Fruit fly (Drosophila melanogaster) whole organism, embryonic: ENCODE data around the gene amn.

Source experiments
- Atf6 ChIP-seq: fragments of 200-800 bp; sonication (Bioruptor generic); IDR thresholded peaks from 2 replicates; pipeline ENCODE4 v1.3.6; 2022; ENCODE audit warnings: missing biosample characterization, missing genetic modification characterization
- CG10366 ChIP-seq: fragments of 200-800 bp; sonication (Bioruptor generic); IDR thresholded peaks from 2 replicates; pipeline ENCODE4 v1.3.6; 2022; ENCODE audit warnings: missing biosample characterization, missing genetic modification characterization
- CG11093 ChIP-seq: fragments of 200-800 bp; sonication (Bioruptor generic); IDR thresholded peaks from 3 replicates; pipeline ENCODE4 v1.3.6; 2022; ENCODE audit warnings: missing biosample characterization, missing genetic modification characterization
- CG11398 ChIP-seq: fragments of 200-800 bp; sonication (Bioruptor generic); optimal IDR thresholded peaks from 2 replicates; lab custom pipeline; 2016; ENCODE audit warnings: missing biosample characterization, missing genetic modification characterization
- CG12219 ChIP-seq: fragments of 200-800 bp; sonication (Bioruptor generic); optimal IDR thresholded peaks from 3 replicates; lab custom pipeline; 2018; ENCODE audit warnings: missing biosample characterization, mild to moderate bottlenecking, missing genetic modification characterization
- CG12659 ChIP-seq: fragments of 200-800 bp; sonication (Bioruptor generic); optimal IDR thresholded peaks from 3 replicates; lab custom pipeline; 2017; ENCODE audit warnings: mild to moderate bottlenecking, missing biosample characterization, missing genetic modification reagents, missing genetic modification characterization
- CG14965 ChIP-seq: fragments of 200-800 bp; sonication (Bioruptor generic); optimal IDR thresholded peaks from 2 replicates; lab custom pipeline; 2016; ENCODE audit warnings: missing biosample characterization, missing genetic modification characterization, borderline replicate concordance
- CG15601 ChIP-seq: fragments of 200-800 bp; sonication (Bioruptor generic); optimal IDR thresholded peaks from 3 replicates; lab custom pipeline; 2019; ENCODE audit warnings: missing biosample characterization, mild to moderate bottlenecking, missing genetic modification characterization, moderate library complexity
- CG16863 ChIP-seq: fragments of 200-800 bp; sonication (Bioruptor generic); optimal IDR thresholded peaks from 3 replicates; lab custom pipeline; 2016; ENCODE audit warnings: missing biosample characterization, missing genetic modification characterization
- CG17568 ChIP-seq: fragments of 200-800 bp; sonication (Bioruptor generic); optimal IDR thresholded peaks from 2 replicates; lab custom pipeline; 2018; ENCODE audit warnings: missing biosample characterization, mild to moderate bottlenecking, missing genetic modification characterization, moderate library complexity
- CG17912 ChIP-seq: fragments of 200-800 bp; sonication (Bioruptor generic); optimal IDR thresholded peaks from 2 replicates; lab custom pipeline; 2018; ENCODE audit warnings: missing biosample characterization, mild to moderate bottlenecking, missing genetic modification characterization
- CG18262 ChIP-seq: fragments of 200-800 bp; optimal IDR thresholded peaks from 3 replicates; lab custom pipeline; 2019; ENCODE audit warnings: missing biosample characterization, mild to moderate bottlenecking, missing genetic modification characterization, moderate library complexity
- CG2202 ChIP-seq: fragments of 200-800 bp; sonication (Bioruptor generic); optimal IDR thresholded peaks from 2 replicates; lab custom pipeline; 2018; ENCODE audit warnings: missing biosample characterization, mild to moderate bottlenecking, missing genetic modification characterization
- CG32767 ChIP-seq: fragments of 200-800 bp; sonication (Bioruptor generic); IDR thresholded peaks from 2 replicates; pipeline ENCODE4 v1.3.6; 2022; ENCODE audit warnings: missing biosample characterization, missing genetic modification characterization
- CG32772 ChIP-seq: fragments of 200-800 bp; sonication (Bioruptor generic); IDR thresholded peaks from 2 replicates; pipeline ENCODE4 v1.3.6; 2022; ENCODE audit warnings: missing biosample characterization, missing genetic modification characterization
- CG42726 ChIP-seq: fragments of 200-800 bp; sonication (Bioruptor generic); IDR thresholded peaks from 2 replicates; pipeline ENCODE4 v1.3.6; 2022; ENCODE audit warnings: missing biosample characterization, missing genetic modification characterization; ENCODE audit not compliant: partially characterized antibody
- CG6175 ChIP-seq: fragments of 200-800 bp; sonication (Bioruptor generic); IDR thresholded peaks from 3 replicates; pipeline ENCODE4 v1.3.6; 2022; ENCODE audit warnings: missing biosample characterization, missing genetic modification characterization
- CG6765 ChIP-seq: fragments of 200-800 bp; sonication (Bioruptor generic); optimal IDR thresholded peaks from 3 replicates; lab custom pipeline; 2017; ENCODE audit warnings: missing biosample characterization, mild to moderate bottlenecking, missing genetic modification characterization
- Dfd ChIP-seq, 2 experiments: fragments of >200 bp; optimal IDR thresholded peaks; 2 replicates each; lab custom pipeline; 2017; ENCODE audit warnings: missing biosample characterization in 2 of 2, missing genetic modification characterization in 2 of 2
- E2f2 ChIP-seq: fragments of 200-800 bp; sonication (Bioruptor generic); IDR thresholded peaks from 2 replicates; pipeline ENCODE4 v1.3.6; 2022; ENCODE audit warnings: missing biosample characterization, missing genetic modification characterization
- Fer1 ChIP-seq: fragments of 200-800 bp; sonication (Bioruptor generic); optimal IDR thresholded peaks from 2 replicates; lab custom pipeline; 2017; ENCODE audit warnings: missing biosample characterization, mild to moderate bottlenecking, missing genetic modification characterization
- Gug ChIP-seq: fragments of 200-800 bp; sonication (Bioruptor generic); IDR thresholded peaks from 4 replicates; pipeline ENCODE4 v1.3.6; 2022; ENCODE audit warnings: missing biosample characterization, missing genetic modification characterization
- Hmr ChIP-seq: fragments of 200-800 bp; sonication (Bioruptor generic); optimal IDR thresholded peaks from 3 replicates; lab custom pipeline; 2017; ENCODE audit warnings: mild to moderate bottlenecking, missing biosample characterization, missing genetic modification reagents, missing genetic modification characterization
- Hr3 ChIP-seq: fragments of 200-800 bp; sonication (Bioruptor generic); optimal IDR thresholded peaks from 3 replicates; lab custom pipeline; 2016; ENCODE audit warnings: missing biosample characterization, missing genetic modification characterization
- Lhr ChIP-seq: fragments of 200-800 bp; sonication (Bioruptor generic); optimal IDR thresholded peaks from 3 replicates; lab custom pipeline; 2017; ENCODE audit warnings: mild to moderate bottlenecking, missing biosample characterization, missing genetic modification reagents, missing genetic modification characterization
- Myb ChIP-seq: fragments of 200-800 bp; sonication (Bioruptor generic); optimal IDR thresholded peaks from 2 replicates; lab custom pipeline; 2016; ENCODE audit warnings: missing biosample characterization, missing genetic modification characterization
- Poxn ChIP-seq: fragments of 200-800 bp; sonication (Bioruptor generic); IDR thresholded peaks from 2 replicates; pipeline ENCODE4 v1.3.6; 2022; ENCODE audit warnings: missing biosample characterization, missing genetic modification characterization
- Rx ChIP-seq: fragments of 200-800 bp; sonication (Bioruptor generic); IDR thresholded peaks from 2 replicates; pipeline ENCODE4 v1.3.6; 2022; ENCODE audit warnings: missing biosample characterization, missing genetic modification characterization
- ac ChIP-seq: fragments of 200-800 bp; sonication (Bioruptor generic); optimal IDR thresholded peaks from 3 replicates; lab custom pipeline; 2017; ENCODE audit warnings: missing biosample characterization, mild to moderate bottlenecking, missing genetic modification characterization
- ap ChIP-seq: fragments of 200-800 bp; sonication (Bioruptor generic); IDR thresholded peaks from 2 replicates; pipeline ENCODE4 v1.3.6; 2022; ENCODE audit warnings: missing biosample characterization, missing genetic modification characterization
- ara ChIP-seq: fragments of 200-800 bp; sonication (Bioruptor generic); IDR thresholded peaks from 2 replicates; pipeline ENCODE4 v1.3.6; 2022; ENCODE audit warnings: missing biosample characterization, missing genetic modification characterization
- az2 ChIP-seq: fragments of 200-800 bp; sonication (Bioruptor generic); optimal IDR thresholded peaks from 3 replicates; lab custom pipeline; 2016; ENCODE audit warnings: missing biosample characterization, missing genetic modification characterization
- br ChIP-seq: fragments of >200 bp; optimal IDR thresholded peaks from 2 replicates; lab custom pipeline; 2017
- btn ChIP-seq: fragments of 200-800 bp; sonication (Bioruptor generic); optimal IDR thresholded peaks from 2 replicates; lab custom pipeline; 2016; ENCODE audit warnings: missing biosample characterization, missing genetic modification characterization
- cg ChIP-seq: fragments of 200-800 bp; sonication (Bioruptor generic); optimal IDR thresholded peaks from 3 replicates; lab custom pipeline; 2019; ENCODE audit warnings: missing biosample characterization, mild to moderate bottlenecking, missing genetic modification characterization, moderate library complexity
- corto ChIP-seq: fragments of 200-800 bp; sonication (Bioruptor generic); optimal IDR thresholded peaks from 2 replicates; lab custom pipeline; 2016; ENCODE audit warnings: missing biosample characterization, mild to moderate bottlenecking, missing genetic modification characterization, moderate library complexity
- crc ChIP-seq: fragments of 200-800 bp; sonication (Bioruptor generic); optimal IDR thresholded peaks from 2 replicates; lab custom pipeline; 2016; ENCODE audit warnings: missing biosample characterization, missing genetic modification characterization
- crp ChIP-seq, 2 experiments: fragments of 200-800 bp; sonication (Bioruptor generic); optimal IDR thresholded peaks; 2 replicates in 1 of 2; 3 replicates in 1 of 2; lab custom pipeline; 2017; ENCODE audit warnings: missing biosample characterization in 2 of 2, missing genetic modification characterization in 2 of 2, mild to moderate bottlenecking in 1 of 2, moderate library complexity in 1 of 2
- fd96Cb ChIP-seq: fragments of 200-800 bp; sonication (Bioruptor generic); optimal IDR thresholded peaks from 2 replicates; lab custom pipeline; 2018; ENCODE audit warnings: missing biosample characterization, mild to moderate bottlenecking, missing genetic modification characterization, moderate library complexity
- fu2 ChIP-seq: fragments of 200-800 bp; sonication (Bioruptor generic); optimal IDR thresholded peaks from 2 replicates; lab custom pipeline; 2016; ENCODE audit warnings: missing biosample characterization, missing genetic modification characterization
- hb ChIP-seq: fragments of 200-800 bp; sonication (Bioruptor generic); IDR thresholded peaks from 3 replicates; pipeline ENCODE4 v1.3.6; 2022; ENCODE audit warnings: missing biosample characterization, missing genetic modification characterization; ENCODE audit not compliant: partially characterized antibody
- her ChIP-seq: fragments of 200-800 bp; sonication (Bioruptor generic); optimal IDR thresholded peaks from 2 replicates; lab custom pipeline; 2016; ENCODE audit warnings: missing biosample characterization, missing genetic modification characterization
- inv ChIP-seq: fragments of 200-800 bp; sonication (Bioruptor generic); IDR thresholded peaks from 2 replicates; pipeline ENCODE4 v1.3.6; 2022; ENCODE audit warnings: missing biosample characterization, missing genetic modification characterization; ENCODE audit not compliant: partially characterized antibody
- jing ChIP-seq: fragments of 200-800 bp; sonication (Bioruptor generic); optimal IDR thresholded peaks from 2 replicates; lab custom pipeline; 2018; ENCODE audit warnings: missing biosample characterization, mild to moderate bottlenecking, missing genetic modification characterization
- otp ChIP-seq: fragments of 200-800 bp; sonication (Bioruptor generic); IDR thresholded peaks from 3 replicates; pipeline ENCODE4, ENCODE4 v1.3.6; 2022; ENCODE audit warnings: missing biosample characterization, missing genetic modification characterization
- pnt ChIP-seq: fragments of 200-800 bp; sonication (Bioruptor generic); optimal IDR thresholded peaks from 3 replicates; lab custom pipeline; 2016; ENCODE audit warnings: missing biosample characterization, missing genetic modification characterization
- salm ChIP-seq: fragments of 200-800 bp; sonication (Bioruptor generic); optimal IDR thresholded peaks from 2 replicates; lab custom pipeline; 2018; ENCODE audit warnings: missing biosample characterization, mild to moderate bottlenecking, missing genetic modification characterization
- sob ChIP-seq: fragments of 200-800 bp; sonication (Bioruptor generic); IDR thresholded peaks from 2 replicates; pipeline ENCODE4 v1.3.6; 2022; ENCODE audit warnings: missing biosample characterization, missing genetic modification characterization
- stwl ChIP-seq: fragments of 200-800 bp; sonication (Bioruptor generic); optimal IDR thresholded peaks from 3 replicates; lab custom pipeline; 2018; ENCODE audit warnings: missing biosample characterization, mild to moderate bottlenecking, missing genetic modification characterization, moderate library complexity
- trh ChIP-seq: fragments of 200-800 bp; sonication (Bioruptor generic); optimal IDR thresholded peaks from 2 replicates; lab custom pipeline; 2016; ENCODE audit warnings: missing biosample characterization, missing genetic modification characterization

amn gene

dm6 chrX:19889128-19889756, 618 bp downstream of the amn start (continued):
- TF ChIP-seq CG12659 (GFP tag; lab: Kevin White, UChicago) = peak; percentile 72
- TF ChIP-seq Fer1 (GFP tag; lab: Kevin White, UChicago) = peak; percentile 83
- peak; percentile 81 for TF ChIP-seq Atf6 (GFP tag; lab: Robert Waterston, UW)
- peak; percentile 83 for TF ChIP-seq CG11398
- peak; percentile 12 for TF ChIP-seq corto (GFP tag; lab: Kevin White, UChicago)
- no peak; the same call in 1 of the 2 replicates for TF ChIP-seq Poxn (GFP tag; lab: Robert Waterston, UW)
- TF ChIP-seq ac (GFP tag; lab: Kevin White, UChicago) = peak; percentile 76
- peak; percentile 85 for TF ChIP-seq sob (GFP tag; lab: Robert Waterston, UW)
- peak; percentile 38 for TF ChIP-seq trh (GFP tag; lab: Kevin White, UChicago)
- peak; percentile 33 for TF ChIP-seq cg
- TF ChIP-seq CG6175 (GFP tag; lab: Robert Waterston, UW) = peak; percentile 55; the same call in 1 of the 3 replicates
- peak; percentile 53; the same call in 1 of the 2 replicates for TF ChIP-seq E2f2 (GFP tag; lab: Robert Waterston, UW)
- TF ChIP-seq Rx (GFP tag; lab: Robert Waterston, UW) = peak; percentile 76
- peak; percentile 37 for TF ChIP-seq CG14965 (GFP tag; lab: Kevin White, UChicago)
- TF ChIP-seq crc (GFP tag; lab: Kevin White, UChicago) = peak; percentile 73
- TF ChIP-seq inv (GFP tag; lab: Robert Waterston, UW) = no peak
- peak; percentile 81 for TF ChIP-seq CG16863 (GFP tag; lab: Kevin White, UChicago)
- peak; percentile 82 for TF ChIP-seq Gug (GFP tag; lab: Robert Waterston, UW)
- peak; percentile 52 for TF ChIP-seq CG15601 (tag; lab: Kevin White, UChicago)
- TF ChIP-seq her (GFP tag; lab: Kevin White, UChicago) = peak; percentile 86
- TF ChIP-seq Dfd (GFP tag; optimal IDR thresholded peaks at IDR 0.05; lab: Kevin White, UChicago) = no peak
- peak; percentile 52 for TF ChIP-seq CG17912
- TF ChIP-seq az2 (GFP tag; lab: Kevin White, UChicago) = peak; percentile 85
- TF ChIP-seq CG32772 = peak; percentile 71
- TF ChIP-seq Hmr (GFP tag; lab: Kevin White, UChicago) = peak; percentile 88
- peak; percentile 81 for TF ChIP-seq jing (GFP tag; lab: Kevin White, UChicago)
- peak; percentile 40 for TF ChIP-seq CG6765 (GFP tag; lab: Kevin White, UChicago)
- peak; percentile 91 for TF ChIP-seq pnt (GFP tag; lab: Kevin White, UChicago)
- TF ChIP-seq salm (tag; lab: Kevin White, UChicago) = peak; percentile 36
- TF ChIP-seq CG32767 (GFP tag; lab: Robert Waterston, UW) = peak; percentile 70; the same call in 1 of the 2 replicates
- TF ChIP-seq Hr3 (GFP tag; lab: Kevin White, UChicago) = peak; percentile 85
- TF ChIP-seq hb (GFP tag; lab: Robert Waterston, UW) = no peak
- peak; percentile 85 for TF ChIP-seq CG18262 (tag; lab: Kevin White, UChicago)
- TF ChIP-seq CG12219 = peak; percentile 79
- TF ChIP-seq btn (GFP tag; lab: Kevin White, UChicago) = peak; percentile 53
- peak in 1 of 2 experiments; percentile 41 for TF ChIP-seq crp (GFP tag; optimal IDR thresholded peaks at IDR 0.05; lab: Kevin White, UChicago)
- peak; percentile 57 for TF ChIP-seq ap (GFP tag; lab: Robert Waterston, UW)
- TF ChIP-seq Myb (GFP tag; lab: Kevin White, UChicago) = peak; percentile 72
- TF ChIP-seq CG10366 (GFP tag; lab: Robert Waterston, UW) = peak; percentile 81
- peak; percentile 76 for TF ChIP-seq CG17568 (GFP tag; lab: Kevin White, UChicago)
- TF ChIP-seq CG2202 (tag; lab: Kevin White, UChicago) = peak; percentile 75
- TF ChIP-seq CG11093 = peak; percentile 64; the same call in 2 of the 3 replicates
- TF ChIP-seq Lhr (GFP tag; lab: Kevin White, UChicago) = peak; percentile 48
- TF ChIP-seq stwl (tag; lab: Kevin White, UChicago) = peak; percentile 31
- peak; percentile 85 for TF ChIP-seq fd96Cb
- TF ChIP-seq fu2 (GFP tag; lab: Kevin White, UChicago) = peak; percentile 85
- no peak for TF ChIP-seq br (lab: Kevin White, UChicago)
- no peak for TF ChIP-seq CG42726 (GFP tag; lab: Robert Waterston, UW)
- TF ChIP-seq otp (GFP tag; lab: Robert Waterston, UW) = peak; percentile 82; the same call in 2 of the 3 replicates
- TF ChIP-seq ara (GFP tag; lab: Robert Waterston, UW) = peak; percentile 81
